Fruit fly (Drosophila melanogaster) whole organism, embryonic: Measurements from ENCODE around the gene Ufd4.
A peak's percentile ranks its signal among the peaks of the same experiment; 100 is the strongest.

ENCODE experiments used
- Ada2b ChIP-seq: fragments of 200-800 bp; sonication (Bioruptor generic); IDR thresholded peaks from 2 replicates; pipeline ENCODE4 v1.3.6; 2022; ENCODE audit warnings: missing biosample characterization, missing genetic modification characterization
- Atf3 ChIP-seq: fragments of 200-800 bp; sonication (Bioruptor generic); optimal IDR thresholded peaks from 3 replicates; lab custom pipeline; 2016; ENCODE audit warnings: missing biosample characterization, missing genetic modification characterization
- Bdp1 ChIP-seq: fragments of 200-800 bp; sonication (Bioruptor generic); optimal IDR thresholded peaks from 3 replicates; lab custom pipeline; 2016; ENCODE audit warnings: missing biosample characterization, missing genetic modification characterization
- Bgb ChIP-seq: fragments of 200-800 bp; sonication (Bioruptor generic); IDR thresholded peaks from 2 replicates; pipeline ENCODE4 v1.3.6; 2022; ENCODE audit warnings: missing biosample characterization, missing genetic modification characterization; ENCODE audit not compliant: partially characterized antibody
- Bteb2 ChIP-seq: fragments of 200-800 bp; sonication (Bioruptor generic); optimal IDR thresholded peaks from 2 replicates; lab custom pipeline; 2016; ENCODE audit warnings: missing biosample characterization, missing genetic modification characterization
- CG10543 ChIP-seq: fragments of 200-800 bp; sonication (Bioruptor generic); optimal IDR thresholded peaks from 3 replicates; lab custom pipeline; 2017; ENCODE audit warnings: missing biosample characterization, mild to moderate bottlenecking, missing genetic modification characterization, moderate library complexity
- CG11093 ChIP-seq: fragments of 200-800 bp; sonication (Bioruptor generic); IDR thresholded peaks from 3 replicates; pipeline ENCODE4 v1.3.6; 2022; ENCODE audit warnings: missing biosample characterization, missing genetic modification characterization
- CG12071 ChIP-seq: fragments of 200-800 bp; sonication (Bioruptor generic); optimal IDR thresholded peaks from 3 replicates; lab custom pipeline; 2018; ENCODE audit warnings: missing biosample characterization, mild to moderate bottlenecking, missing genetic modification characterization
- CG14710 ChIP-seq: fragments of 200-800 bp; sonication (Bioruptor generic); optimal IDR thresholded peaks from 3 replicates; lab custom pipeline; 2019; ENCODE audit warnings: missing biosample characterization, mild to moderate bottlenecking, missing genetic modification characterization, moderate library complexity
- CG14860 ChIP-seq: fragments of 200-800 bp; sonication (Bioruptor generic); IDR thresholded peaks from 3 replicates; pipeline ENCODE4 v1.3.6; 2022; ENCODE audit warnings: missing biosample characterization, missing genetic modification characterization; ENCODE audit not compliant: partially characterized antibody
- CG15479 ChIP-seq: fragments of 200-800 bp; sonication (Bioruptor generic); optimal IDR thresholded peaks from 3 replicates; lab custom pipeline; 2019; ENCODE audit warnings: missing biosample characterization, mild to moderate bottlenecking, missing genetic modification characterization, moderate library complexity
- CG15514 ChIP-seq: fragments of 200-800 bp; sonication (Bioruptor generic); optimal IDR thresholded peaks from 3 replicates; lab custom pipeline; 2017; ENCODE audit warnings: missing biosample characterization, missing genetic modification characterization, mild to moderate bottlenecking, moderate library complexity, missing genetic modification reagents
- CG17361 ChIP-seq: fragments of 200-800 bp; sonication (Bioruptor generic); IDR thresholded peaks from 3 replicates; pipeline ENCODE4 v1.3.6; 2022; ENCODE audit warnings: missing biosample characterization, missing genetic modification characterization
- CG17829 ChIP-seq: fragments of 200-800 bp; optimal IDR thresholded peaks from 2 replicates; lab custom pipeline; 2019; ENCODE audit warnings: missing biosample characterization, mild to moderate bottlenecking, missing genetic modification characterization, moderate library complexity
- CG2120 ChIP-seq: fragments of 200-800 bp; sonication (Bioruptor generic); optimal IDR thresholded peaks from 3 replicates; lab custom pipeline; 2016; ENCODE audit warnings: missing biosample characterization, missing genetic modification characterization
- CG3163 ChIP-seq: fragments of 200-800 bp; sonication (Bioruptor generic); optimal IDR thresholded peaks from 3 replicates; lab custom pipeline; 2016; ENCODE audit warnings: missing biosample characterization, missing genetic modification characterization
- CG34422 ChIP-seq: fragments of 200-800 bp; sonication (Bioruptor generic); IDR thresholded peaks from 3 replicates; pipeline ENCODE4 v1.3.6; 2022; ENCODE audit warnings: missing biosample characterization, missing genetic modification characterization
- CG4707 ChIP-seq: fragments of 200-800 bp; sonication (Bioruptor generic); optimal IDR thresholded peaks from 2 replicates; lab custom pipeline; 2018; ENCODE audit warnings: missing biosample characterization, mild to moderate bottlenecking, missing genetic modification characterization, moderate library complexity
- CG7372 ChIP-seq: fragments of 200-800 bp; sonication (Bioruptor generic); IDR thresholded peaks from 2 replicates; pipeline ENCODE4 v1.3.6; 2022; ENCODE audit warnings: missing biosample characterization, missing genetic modification characterization
- CG7928 ChIP-seq: fragments of 200-800 bp; sonication (Bioruptor generic); optimal IDR thresholded peaks from 2 replicates; lab custom pipeline; 2017; ENCODE audit warnings: missing biosample characterization, mild to moderate bottlenecking, missing genetic modification characterization
- CG8290 ChIP-seq, 3 experiments: fragments of 200-800 bp; sonication (Bioruptor generic); optimal IDR thresholded peaks; 2 replicates each; lab custom pipeline; 2016 to 2019; ENCODE audit warnings: missing biosample characterization in 3 of 3, missing genetic modification characterization in 3 of 3, mild to moderate bottlenecking in 2 of 3, moderate library complexity in 1 of 3
- CTCF ChIP-seq: fragments of 200-800 bp; sonication (Bioruptor generic); optimal IDR thresholded peaks from 2 replicates; lab custom pipeline; 2017; ENCODE audit warnings: missing biosample characterization, mild to moderate bottlenecking, missing genetic modification characterization, moderate library complexity
- CoRest ChIP-seq: fragments of 200-800 bp; sonication (Bioruptor generic); optimal IDR thresholded peaks from 3 replicates; lab custom pipeline; 2018; ENCODE audit warnings: missing biosample characterization, mild to moderate bottlenecking, missing genetic modification characterization, moderate library complexity
- Deaf1 ChIP-seq: fragments of 200-800 bp; optimal IDR thresholded peaks from 3 replicates; lab custom pipeline; 2019; ENCODE audit warnings: missing biosample characterization, mild to moderate bottlenecking, missing genetic modification characterization, moderate library complexity
- Doc2 ChIP-seq: fragments of 200-800 bp; sonication (Bioruptor generic); IDR thresholded peaks from 2 replicates; pipeline ENCODE4 v1.3.6; 2022; ENCODE audit warnings: missing biosample characterization, missing genetic modification characterization
- Fer2 ChIP-seq: fragments of 200-800 bp; sonication (Bioruptor generic); optimal IDR thresholded peaks from 2 replicates; lab custom pipeline; 2018; ENCODE audit warnings: missing biosample characterization, mild to moderate bottlenecking, missing genetic modification characterization, moderate library complexity
- Hsf ChIP-seq: fragments of 200-800 bp; sonication (Bioruptor generic); optimal IDR thresholded peaks from 3 replicates; lab custom pipeline; 2016; ENCODE audit warnings: missing biosample characterization, missing genetic modification characterization
- Meics ChIP-seq: fragments of 200-800 bp; sonication (Bioruptor generic); optimal IDR thresholded peaks from 2 replicates; lab custom pipeline; 2017; ENCODE audit warnings: missing biosample characterization, mild to moderate bottlenecking, missing genetic modification characterization
- Nf-YC ChIP-seq: fragments of 200-800 bp; optimal IDR thresholded peaks from 3 replicates; lab custom pipeline; 2019; ENCODE audit warnings: missing biosample characterization, mild to moderate bottlenecking, missing genetic modification characterization, moderate library complexity
- Optix ChIP-seq: fragments of 200-800 bp; sonication (Bioruptor generic); IDR thresholded peaks from 3 replicates; pipeline ENCODE4 v1.3.6; 2022; ENCODE audit warnings: missing biosample characterization, missing genetic modification characterization
- Pdp1 ChIP-seq, 2 experiments: fragments of 200-800 bp; sonication (Bioruptor generic); optimal IDR thresholded peaks; 3 replicates each; lab custom pipeline; 2016; ENCODE audit warnings: missing biosample characterization in 2 of 2, missing genetic modification characterization in 2 of 2, mild to moderate bottlenecking in 1 of 2, moderate library complexity in 1 of 2
- Stat92E ChIP-seq, 3 experiments: fragments of >200 bp in 2 of 3; fragments of 200-800 bp in 1 of 3; sonication (Bioruptor generic) in 1 of 3; optimal IDR thresholded peaks; 2 replicates each; lab custom pipeline; 2017 to 2019; ENCODE audit warnings: missing biosample characterization in 3 of 3, missing genetic modification characterization in 3 of 3, mild to moderate bottlenecking in 1 of 3, moderate library complexity in 1 of 3
- ac ChIP-seq: fragments of 200-800 bp; sonication (Bioruptor generic); optimal IDR thresholded peaks from 3 replicates; lab custom pipeline; 2017; ENCODE audit warnings: missing biosample characterization, mild to moderate bottlenecking, missing genetic modification characterization
- aop ChIP-seq: fragments of 200-800 bp; sonication (Bioruptor generic); IDR thresholded peaks from 2 replicates; pipeline ENCODE4 v1.3.6; 2022; ENCODE audit warnings: missing biosample characterization, missing genetic modification characterization
- bab2 ChIP-seq: fragments of 200-800 bp; sonication (Bioruptor generic); optimal IDR thresholded peaks from 2 replicates; lab custom pipeline; 2016; ENCODE audit warnings: missing biosample characterization, missing genetic modification characterization
- bcd ChIP-seq: fragments of 200-800 bp; sonication (Bioruptor generic); optimal IDR thresholded peaks from 2 replicates; lab custom pipeline; 2017; ENCODE audit warnings: missing biosample characterization, mild to moderate bottlenecking, missing genetic modification characterization
- chinmo ChIP-seq: fragments of 200-800 bp; sonication (Bioruptor generic); IDR thresholded peaks from 4 replicates; pipeline ENCODE4 v1.3.6; 2022; ENCODE audit warnings: missing biosample characterization, missing genetic modification characterization; ENCODE audit not compliant: partially characterized antibody
- chn ChIP-seq: fragments of 200-800 bp; sonication (Bioruptor generic); optimal IDR thresholded peaks from 2 replicates; lab custom pipeline; 2016; ENCODE audit warnings: missing biosample characterization, missing genetic modification characterization
- gcm ChIP-seq: fragments of 200-800 bp; sonication (Bioruptor generic); optimal IDR thresholded peaks from 2 replicates; lab custom pipeline; 2019; ENCODE audit warnings: missing biosample characterization, mild to moderate bottlenecking, missing genetic modification characterization, moderate library complexity
- hkb ChIP-seq, 2 experiments: fragments of 200-800 bp in 1 of 2; fragments of >200 bp in 1 of 2; sonication (Bioruptor generic) in 1 of 2; IDR thresholded peaks in 1 of 2; optimal IDR thresholded peaks in 1 of 2; 2 replicates each; pipeline versions ENCODE4 v1.3.6 to Lab custom; 2017 to 2022; ENCODE audit warnings: missing biosample characterization in 1 of 2, missing genetic modification characterization in 1 of 2
- kah ChIP-seq: fragments of 200-800 bp; sonication (Bioruptor generic); optimal IDR thresholded peaks from 2 replicates; lab custom pipeline; 2018; ENCODE audit warnings: missing biosample characterization, mild to moderate bottlenecking, missing genetic modification characterization
- lilli ChIP-seq: fragments of 200-800 bp; sonication (Bioruptor generic); optimal IDR thresholded peaks from 3 replicates; lab custom pipeline; 2016; ENCODE audit warnings: missing biosample characterization, missing genetic modification characterization
- mld ChIP-seq: fragments of 200-800 bp; sonication (Bioruptor generic); IDR thresholded peaks from 3 replicates; pipeline ENCODE4 v1.3.6; 2022; ENCODE audit warnings: missing biosample characterization, missing genetic modification characterization; ENCODE audit not compliant: partially characterized antibody
- rib ChIP-seq: fragments of 200-800 bp; sonication (Bioruptor generic); IDR thresholded peaks from 2 replicates; pipeline ENCODE4 v1.3.6; 2022; ENCODE audit warnings: missing biosample characterization, missing genetic modification characterization
- sim ChIP-seq: fragments of 200-800 bp; sonication (Bioruptor generic); IDR thresholded peaks from 2 replicates; pipeline ENCODE4 v1.3.6; 2022; ENCODE audit warnings: missing biosample characterization, missing genetic modification characterization
- sisA ChIP-seq: fragments of 200-800 bp; sonication (Bioruptor generic); IDR thresholded peaks from 2 replicates; pipeline ENCODE4 v1.3.6; 2022; ENCODE audit warnings: missing biosample characterization, missing genetic modification characterization
- so ChIP-seq: fragments of 200-800 bp; sonication (Bioruptor generic); IDR thresholded peaks from 3 replicates; pipeline ENCODE4 v1.3.6; 2022; ENCODE audit warnings: missing biosample characterization, missing genetic modification characterization
- trem ChIP-seq: fragments of 200-800 bp; optimal IDR thresholded peaks from 3 replicates; lab custom pipeline; 2019; ENCODE audit warnings: missing biosample characterization, mild to moderate bottlenecking, missing genetic modification characterization, moderate library complexity

Ufd4 gene

DNA sequence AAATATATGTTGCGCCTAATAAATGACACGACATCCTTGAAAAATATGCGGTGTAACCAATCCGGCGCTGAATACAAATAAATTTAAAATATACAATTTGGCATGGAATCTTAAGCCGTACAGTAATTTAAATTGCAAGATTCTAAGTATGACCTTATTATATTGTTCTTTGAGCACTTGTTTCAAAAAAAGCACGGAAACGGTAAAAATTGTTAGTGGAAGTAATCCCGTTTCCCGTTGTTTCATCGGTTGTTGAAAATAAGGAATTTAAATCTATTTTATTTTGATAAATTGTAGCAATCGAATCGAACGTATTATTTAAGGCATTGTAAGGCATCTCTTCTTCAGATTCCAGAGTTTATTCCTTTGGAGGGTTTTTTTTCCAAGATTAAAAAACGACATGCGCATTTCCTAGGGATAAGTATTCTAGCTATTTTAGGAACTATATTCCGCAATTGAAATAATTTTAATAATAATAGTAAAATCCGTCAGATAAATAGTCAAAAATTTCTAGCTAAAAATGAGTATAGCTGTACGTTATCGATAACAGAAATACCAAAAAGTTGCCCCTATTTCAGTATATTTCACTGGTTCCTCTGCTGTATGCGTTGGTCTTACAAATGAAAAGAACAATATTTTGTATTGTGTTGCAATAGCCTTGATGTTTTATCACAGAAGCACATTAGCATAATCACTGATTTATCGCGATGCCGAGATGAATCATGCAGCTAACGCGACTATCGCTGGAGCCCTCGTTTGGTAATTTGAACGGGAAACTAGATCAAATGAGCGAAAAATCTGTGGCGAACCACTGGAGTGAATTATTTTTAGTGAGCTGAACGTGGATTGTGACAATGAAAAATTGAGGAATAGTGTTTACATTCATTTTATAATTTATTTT is 41.2 kb upstream of the Ufd4 start, which contains the start of gene GATAd (continued):
- no peak for TF ChIP-seq Atf3 (GFP tag; lab: Kevin White, UChicago)
- TF ChIP-seq CG12071 (GFP tag; lab: Kevin White, UChicago) = no peak
- TF ChIP-seq Deaf1 (tag; lab: Kevin White, UChicago) = no peak
- no peak for TF ChIP-seq CG8290 (GFP tag; optimal IDR thresholded peaks at IDR 0.05; lab: Kevin White, UChicago)
- no peak for TF ChIP-seq CG8290 (tag; optimal IDR thresholded peaks at IDR 0.05; lab: Kevin White, UChicago)
- TF ChIP-seq Ada2b (GFP tag; lab: Robert Waterston, UW) = no peak
- no peak for TF ChIP-seq chn
- TF ChIP-seq gcm = no peak
- peak; percentile 24 for TF ChIP-seq CoRest (tag; lab: Kevin White, UChicago)
- TF ChIP-seq CG15479 (GFP tag; lab: Kevin White, UChicago) = peak; percentile 64
- peak; percentile 46 for TF ChIP-seq CG14710 (tag; lab: Kevin White, UChicago)
- TF ChIP-seq rib (GFP tag; lab: Robert Waterston, UW) = no peak
- no peak for TF ChIP-seq sim
- peak; percentile 74; the same call in 1 of the 4 replicates for TF ChIP-seq chinmo (GFP tag; lab: Robert Waterston, UW)
- TF ChIP-seq Nf-YC (tag; lab: Kevin White, UChicago) = peak; percentile 38
- no peak for TF ChIP-seq CG14860 (GFP tag; lab: Robert Waterston, UW)
- no peak for TF ChIP-seq ac (GFP tag; lab: Kevin White, UChicago)
- TF ChIP-seq trem (tag; lab: Kevin White, UChicago) = peak; percentile 52
- TF ChIP-seq CG3163 = no peak
- TF ChIP-seq CG10543 (GFP tag; lab: Kevin White, UChicago) = peak; percentile 19
- peak; percentile 43 for TF ChIP-seq CG17829 (tag; lab: Kevin White, UChicago)
- no peak for TF ChIP-seq kah
- TF ChIP-seq CG2120 (GFP tag; lab: Kevin White, UChicago) = peak; percentile 9
- TF ChIP-seq so (GFP tag; lab: Robert Waterston, UW) = no peak
- no peak for TF ChIP-seq Optix (GFP tag; lab: Robert Waterston, UW)
- peak in 1 of 3 experiments; percentile 44 for TF ChIP-seq Stat92E (GFP tag; optimal IDR thresholded peaks at IDR 0.05; lab: Kevin White, UChicago)
- TF ChIP-seq CTCF = peak; percentile 1
- no peak for TF ChIP-seq Hsf (GFP tag; lab: Kevin White, UChicago)
- no peak for TF ChIP-seq CG7372 (GFP tag; lab: Robert Waterston, UW)
- no peak for TF ChIP-seq Meics
- TF ChIP-seq Bdp1 (GFP tag; lab: Kevin White, UChicago) = no peak
- TF ChIP-seq Bteb2 (GFP tag; lab: Kevin White, UChicago) = no peak
- TF ChIP-seq bab2 (GFP tag; lab: Kevin White, UChicago) = no peak
- TF ChIP-seq CG15514 = peak; percentile 99
- TF ChIP-seq Doc2 (GFP tag; lab: Robert Waterston, UW) = no peak
- peak in 1 of 2 experiments; percentile 2 for TF ChIP-seq Pdp1 (GFP tag; optimal IDR thresholded peaks at IDR 0.05; lab: Kevin White, UChicago)
- TF ChIP-seq aop (GFP tag; lab: Robert Waterston, UW) = no peak
- no peak for TF ChIP-seq CG11093 (GFP tag; lab: Robert Waterston, UW)
- peak; percentile 16 for TF ChIP-seq lilli (GFP tag; lab: Kevin White, UChicago)
- no peak for TF ChIP-seq CG4707 (GFP tag; lab: Kevin White, UChicago)
- no peak for TF ChIP-seq mld (GFP tag; lab: Robert Waterston, UW)
- TF ChIP-seq CG7928 = peak; percentile 88
- TF ChIP-seq Bgb = 0 out of 2 replicates have a peak, but pooled peaks have one; percentile 26
- TF ChIP-seq CG34422 (GFP tag; lab: Robert Waterston, UW) = no peak
- TF ChIP-seq hkb (optimal IDR thresholded peaks at IDR 0.05; lab: Kevin White, UChicago) = no peak
- no peak for TF ChIP-seq hkb (GFP tag; IDR thresholded peaks at IDR 0.05; lab: Robert Waterston, UW)
- no peak for TF ChIP-seq bcd (GFP tag; lab: Kevin White, UChicago)
- no peak for TF ChIP-seq Fer2 (tag; lab: Kevin White, UChicago)
- no peak for TF ChIP-seq sisA (GFP tag; lab: Robert Waterston, UW)
- 0 out of 3 replicates have a peak, but pooled peaks have one; percentile 5 for TF ChIP-seq CG17361 (GFP tag; lab: Robert Waterston, UW)
